Fruit fly (Drosophila melanogaster): Measurements from ENCODE around the gene lz.

DNA sequence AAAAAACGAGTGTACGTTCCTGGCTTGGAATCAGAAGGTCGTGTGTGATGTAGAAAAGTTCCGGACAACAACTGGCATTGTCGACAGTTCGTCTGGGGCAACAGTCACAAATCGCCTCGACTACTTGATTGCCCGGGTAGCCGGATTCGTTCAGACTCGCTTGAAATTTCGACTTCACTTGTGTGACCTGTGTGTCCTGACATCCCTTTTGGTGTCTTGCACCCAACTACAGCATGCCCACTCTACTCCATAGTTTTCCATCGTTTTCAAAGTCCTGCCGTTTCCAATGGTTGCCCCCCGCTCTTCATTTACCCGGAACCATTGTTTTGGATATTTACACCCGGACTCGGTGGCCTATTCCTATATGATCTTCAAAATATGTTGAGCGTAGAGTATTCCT lies 16.9 kb upstream of the lz start, which contains the start of gene Erk7:
- TF ChIP-seq Snoo (tag; optimal IDR thresholded peaks at IDR 0.05) (no peak), CG13204 (GFP tag; optimal IDR thresholded peaks at IDR 0.05) (no peak), D1 (tag; optimal IDR thresholded peaks at IDR 0.05) (no peak), gl (tag; optimal IDR thresholded peaks at IDR 0.05) (no peak), CG17806 (tag; optimal IDR thresholded peaks at IDR 0.05) (no peak), CG8159 (tag; optimal IDR thresholded peaks at IDR 0.05) (no peak)

Data from whole organism, pupa.